Worm (Caenorhabditis elegans): ENCODE results near the gene pmk-2.

The pmk-2 gene

DNA sequence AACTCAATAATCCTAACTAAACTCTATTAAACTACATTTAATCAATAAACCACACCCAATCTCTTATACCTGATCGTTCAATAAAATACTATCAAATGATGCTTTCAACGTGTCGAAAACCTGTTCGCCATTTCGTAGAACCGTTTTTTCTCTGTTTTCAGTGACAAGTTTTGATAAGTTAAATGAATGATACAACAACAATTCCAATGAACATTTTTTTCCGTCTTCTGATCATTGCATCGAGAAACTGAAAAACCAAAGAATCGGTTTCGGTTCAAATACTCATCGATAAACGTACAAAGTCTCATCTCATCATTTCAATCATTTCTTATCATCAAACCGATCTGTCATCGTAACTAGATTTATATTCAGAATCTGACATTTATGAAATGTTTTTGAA is 40.1 kb upstream of the pmk-2 start (continued):
- no peak for TF ChIP-seq irx-1 (tag; optimal IDR thresholded peaks at IDR 0.05)
- no peak for TF ChIP-seq sox-4 (tag; optimal IDR thresholded peaks at IDR 0.05)
- peak; percentile 43 for TF ChIP-seq nhr-71 (tag; optimal IDR thresholded peaks at IDR 0.05)
- peak in 1 of 2 experiments; percentile 21 for TF ChIP-seq lin-35 (GFP tag; optimal IDR thresholded peaks at IDR 0.05)
- TF ChIP-seq hpl-2 (GFP tag; optimal IDR thresholded peaks at IDR 0.05) = no peak
- no peak for TF ChIP-seq ceh-90 (tag; optimal IDR thresholded peaks at IDR 0.05)
- TF ChIP-seq elt-2 (tag; optimal IDR thresholded peaks at IDR 0.05) = no peak
- no peak for TF ChIP-seq hlh-17 (GFP tag; optimal IDR thresholded peaks at IDR 0.05; ENCODE audit: borderline replicate concordance)
- peak; percentile 34 for TF ChIP-seq blmp-1 (tag; optimal IDR thresholded peaks at IDR 0.05)
- peak in 5 of 6 experiments; percentile 16 to 83 (median 64) for TF ChIP-seq elt-3 (tag; optimal IDR thresholded peaks at IDR 0.05)
- no peak for TF ChIP-seq fkh-4 (tag; optimal IDR thresholded peaks at IDR 0.05; ENCODE audit: borderline replicate concordance)
- no peak for TF ChIP-seq C16A3.4 (tag; optimal IDR thresholded peaks at IDR 0.05)
- TF ChIP-seq nhr-90 (tag; optimal IDR thresholded peaks at IDR 0.05; ENCODE audit: poor library complexity) = peak; percentile 12
- TF ChIP-seq dpl-1 (GFP tag; optimal IDR thresholded peaks at IDR 0.05) = no peak
- no peak for TF ChIP-seq alr-1 (tag; optimal IDR thresholded peaks at IDR 0.05; ENCODE audit: borderline replicate concordance)
- no peak for TF ChIP-seq fkh-10 (GFP tag; optimal IDR thresholded peaks at IDR 0.05)
- TF ChIP-seq nhr-28 (tag; optimal IDR thresholded peaks at IDR 0.05) = no peak
- no peak for TF ChIP-seq mdl-1 (tag; optimal IDR thresholded peaks at IDR 0.05)
- no peak for TF ChIP-seq xbp-1 (tag; optimal IDR thresholded peaks at IDR 0.05)
- TF ChIP-seq Y116A8C.19 (tag; optimal IDR thresholded peaks at IDR 0.05; ENCODE audit: borderline replicate concordance) = no peak
- TF ChIP-seq lin-39 (tag; optimal IDR thresholded peaks at IDR 0.05) = no peak
- no peak for TF ChIP-seq nhr-84 (tag; optimal IDR thresholded peaks at IDR 0.05)
- peak; percentile 32 for TF ChIP-seq tbx-2 (tag; optimal IDR thresholded peaks at IDR 0.05)
- TF ChIP-seq snu-23 (GFP tag; optimal IDR thresholded peaks at IDR 0.05) = peak; percentile 0
- TF ChIP-seq sptf-1 (tag; optimal IDR thresholded peaks at IDR 0.05) = no peak
- no peak for TF ChIP-seq nhr-19 (GFP tag; conservative IDR thresholded peaks at IDR 0.05)
- TF ChIP-seq pag-3 (tag; optimal IDR thresholded peaks at IDR 0.05; ENCODE audit: borderline replicate concordance, insufficient read depth) = no peak
- no peak for TF ChIP-seq rnt-1 (tag; optimal IDR thresholded peaks at IDR 0.05)
- TF ChIP-seq lsy-2 (tag; optimal IDR thresholded peaks at IDR 0.05) = no peak
- no peak for TF ChIP-seq nhr-47 (tag; optimal IDR thresholded peaks at IDR 0.05)
- TF ChIP-seq tlp-1 (tag; optimal IDR thresholded peaks at IDR 0.05) = no peak
- no peak for TF ChIP-seq nhr-237 (tag; optimal IDR thresholded peaks at IDR 0.05)

DNA sequence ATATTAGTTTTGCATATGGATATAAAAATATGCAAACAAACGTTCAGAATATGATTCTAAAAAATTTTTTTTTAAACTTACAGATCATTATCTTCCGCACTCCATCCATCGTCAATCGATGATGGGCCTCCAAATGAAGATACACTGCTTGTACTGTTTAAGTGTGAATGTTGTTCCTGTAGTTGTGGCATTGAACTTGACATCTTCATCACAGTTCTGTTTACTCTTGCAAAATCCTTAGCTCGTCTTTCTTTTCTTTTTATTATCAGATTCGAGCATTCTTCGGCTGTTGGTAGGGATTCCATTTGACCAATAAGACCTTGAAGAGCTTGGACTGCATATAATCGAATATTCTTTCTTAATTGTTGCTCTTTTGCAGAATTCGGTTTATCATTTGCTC is 38.2 kb upstream of the pmk-2 start:
- no peak for TF ChIP-seq snpc-4 (tag; optimal IDR thresholded peaks at IDR 0.05)
- TF ChIP-seq aly-2 (tag; optimal IDR thresholded peaks at IDR 0.05) = no peak
- no peak for TF ChIP-seq ets-5 (GFP tag; IDR thresholded peaks at IDR 0.05)
- TF ChIP-seq mef-2 (tag; optimal IDR thresholded peaks at IDR 0.05) = no peak
- no peak for TF ChIP-seq pax-3 (tag; optimal IDR thresholded peaks at IDR 0.05)
- TF ChIP-seq F16B12.6 (tag; optimal IDR thresholded peaks at IDR 0.05) = no peak
- no peak for TF ChIP-seq lir-3 (tag; optimal IDR thresholded peaks at IDR 0.05; ENCODE audit: poor library complexity)

DNA sequence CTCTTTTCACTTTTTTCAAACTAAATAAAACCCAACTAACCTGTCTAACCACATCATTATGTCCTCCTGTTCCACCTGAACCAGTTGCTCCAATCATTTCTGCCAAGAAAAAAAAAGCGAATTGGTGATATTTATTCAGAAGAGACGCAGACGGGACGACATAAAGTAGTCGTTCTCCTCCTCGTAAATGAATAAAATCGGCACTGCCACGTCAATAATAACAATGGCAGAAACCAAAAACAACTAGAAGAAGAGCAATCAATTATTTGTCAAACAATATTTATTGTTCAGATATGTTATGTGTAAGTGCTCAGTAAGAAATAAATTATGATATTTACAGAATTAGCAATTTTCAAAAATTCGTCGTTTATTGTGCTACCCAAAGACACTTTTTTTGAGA is 35.8 kb upstream of the pmk-2 start, which contains the start of gene rabs-5:
Gene rabs-5, minus strand, starts transcription at position 101 of the 400 bp plus-strand sequence.
- no peak for TF ChIP-seq unc-86 (tag; optimal IDR thresholded peaks at IDR 0.05)
- no peak for TF ChIP-seq unc-30 (tag; optimal IDR thresholded peaks at IDR 0.05)

All from whole organism, L1 larva.